Worm (Caenorhabditis elegans) whole organism, early embryonic: ENCODE results near the gene T25G12.13.

Source experiments
- F13C5.2 ChIP-seq: sonication (generic microtip); optimal IDR thresholded peaks from 2 replicates; lab custom pipeline; 2017; ENCODE audit warnings: mild to moderate bottlenecking, missing genetic modification characterization, inconsistent platforms, missing compliant biosample characterization
- aly-1 ChIP-seq: sonication (generic microtip); optimal IDR thresholded peaks from 2 replicates; lab custom pipeline; 2016; ENCODE audit warnings: missing genetic modification characterization, missing compliant biosample characterization
- ama-1 ChIP-seq: fragments of 150-350 bp; optimal IDR thresholded peaks from 2 replicates; lab custom pipeline; 2014
- ceh-13 ChIP-seq: fragments of 200-800 bp; sonication (Bioruptor generic); optimal IDR thresholded peaks from 2 replicates; lab custom pipeline; 2018; ENCODE audit warnings: mild to moderate bottlenecking, missing genetic modification characterization, missing compliant biosample characterization
- ceh-36 ChIP-seq: sonication (generic microtip); optimal IDR thresholded peaks from 2 replicates; lab custom pipeline; 2016; ENCODE audit warnings: missing genetic modification characterization, inconsistent platforms, missing compliant biosample characterization
- ets-7 ChIP-seq: sonication (generic microtip); optimal IDR thresholded peaks from 2 replicates; lab custom pipeline; 2016; ENCODE audit warnings: missing genotype, missing genetic modification characterization, missing compliant biosample characterization
- flt-1 ChIP-seq: fragments of 200-800 bp; sonication (Bioruptor generic); IDR thresholded peaks from 2 replicates; pipeline ENCODE4 v1.3.6; 2022; ENCODE audit warnings: missing genetic modification characterization, missing compliant biosample characterization
- hmbx-1 ChIP-seq: sonication (generic microtip); optimal IDR thresholded peaks from 2 replicates; lab custom pipeline; 2016; ENCODE audit warnings: mild to moderate bottlenecking, missing genetic modification characterization, missing compliant biosample characterization
- pes-1 ChIP-seq: fragments of 200-800 bp; sonication (Bioruptor generic); IDR thresholded peaks from 2 replicates; pipeline ENCODE4 v1.3.6; 2022; ENCODE audit warnings: missing genetic modification reagents, missing genetic modification characterization, missing compliant biosample characterization
- scrt-1 ChIP-seq: fragments of 200-800 bp; sonication (Bioruptor generic); IDR thresholded peaks from 2 replicates; pipeline ENCODE4 v1.3.6; 2022; ENCODE audit warnings: missing genetic modification characterization, missing compliant biosample characterization
- sea-1 ChIP-seq: fragments of 200-800 bp; sonication (Bioruptor generic); conservative IDR thresholded peaks from 2 replicates; pipeline ENCODE4 v1.3.6; 2022; ENCODE audit warnings: missing genetic modification characterization, missing compliant biosample characterization
- tra-4 ChIP-seq: sonication (generic microtip); optimal IDR thresholded peaks from 2 replicates; lab custom pipeline; 2017; ENCODE audit warnings: missing genetic modification characterization, missing compliant biosample characterization

DNA sequence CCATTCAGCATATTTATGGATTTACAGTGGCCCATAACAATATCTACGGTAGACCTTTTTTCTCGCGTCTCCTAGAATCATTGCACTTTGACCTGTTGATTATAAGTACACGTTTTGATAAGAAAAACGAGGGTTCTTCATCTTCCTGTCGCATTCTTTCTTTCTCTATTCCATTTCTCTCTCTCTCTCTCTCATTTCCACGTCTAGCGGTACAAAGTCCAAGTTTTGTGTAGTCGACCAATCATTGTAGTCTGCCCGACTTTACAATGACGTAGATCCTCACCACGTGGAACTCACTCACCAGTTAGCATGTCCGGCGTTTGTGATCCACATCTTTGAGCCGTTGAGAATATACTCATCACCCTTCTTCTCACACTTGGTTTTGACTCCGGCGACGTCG, 27.0 kb upstream of the T25G12.13 start:
- TF ChIP-seq ama-1 (lab: Kevin White, UChicago): no peak
- no peak for TF ChIP-seq sea-1 (GFP tag; lab: Robert Waterston, UW)
- no peak for TF ChIP-seq tra-4 (tag; lab: Kevin White, UChicago)
- TF ChIP-seq flt-1 (GFP tag; lab: Robert Waterston, UW): no peak
- TF ChIP-seq scrt-1 (GFP tag; lab: Robert Waterston, UW): no peak
- no peak for TF ChIP-seq F13C5.2 (tag; lab: Kevin White, UChicago)
- no peak for TF ChIP-seq pes-1 (GFP tag; lab: Robert Waterston, UW)
- TF ChIP-seq ets-7 (tag; lab: Kevin White, UChicago): no peak
- TF ChIP-seq aly-1: no peak
- TF ChIP-seq hmbx-1 (tag; lab: Kevin White, UChicago): no peak
- no peak for TF ChIP-seq ceh-13 (GFP tag; lab: Kevin White, UChicago)
- TF ChIP-seq ceh-36 (tag; lab: Kevin White, UChicago): no peak
